Worm (Caenorhabditis elegans) whole organism, mixed stage, embryonic: ENCODE data around the gene F55C5.17.

Experiments
- ceh-83 ChIP-seq: fragments of 200-800 bp; sonication (Bioruptor generic); optimal IDR thresholded peaks from 2 replicates; lab custom pipeline; 2018; ENCODE audit warnings: mild to moderate bottlenecking, missing genetic modification characterization, missing compliant biosample characterization
- cnd-1 ChIP-seq: fragments of 200-800 bp; sonication (Bioruptor generic); optimal IDR thresholded peaks from 2 replicates; lab custom pipeline; 2018; ENCODE audit warnings: mild to moderate bottlenecking, missing genetic modification characterization, missing compliant biosample characterization
- lsy-2 ChIP-seq: fragments of 150-350 bp; optimal IDR thresholded peaks from 2 replicates; lab custom pipeline; 2014; ENCODE audit warnings: missing biosample characterization, missing genetic modification characterization
- nhr-76 ChIP-seq: sonication (generic microtip); optimal IDR thresholded peaks from 2 replicates; lab custom pipeline; 2017; ENCODE audit warnings: missing biosample characterization, missing genetic modification characterization
- unc-120 ChIP-seq: sonication (generic microtip); optimal IDR thresholded peaks from 2 replicates; lab custom pipeline; 2017; ENCODE audit warnings: missing genetic modification characterization, missing compliant biosample characterization; ENCODE audit not compliant: poor library complexity, severe bottlenecking
- unc-62 ChIP-seq: fragments of 150-350 bp; optimal IDR thresholded peaks from 2 replicates; lab custom pipeline; 2014; ENCODE audit warnings: missing biosample characterization, missing genetic modification reagents, missing genetic modification characterization

DNA sequence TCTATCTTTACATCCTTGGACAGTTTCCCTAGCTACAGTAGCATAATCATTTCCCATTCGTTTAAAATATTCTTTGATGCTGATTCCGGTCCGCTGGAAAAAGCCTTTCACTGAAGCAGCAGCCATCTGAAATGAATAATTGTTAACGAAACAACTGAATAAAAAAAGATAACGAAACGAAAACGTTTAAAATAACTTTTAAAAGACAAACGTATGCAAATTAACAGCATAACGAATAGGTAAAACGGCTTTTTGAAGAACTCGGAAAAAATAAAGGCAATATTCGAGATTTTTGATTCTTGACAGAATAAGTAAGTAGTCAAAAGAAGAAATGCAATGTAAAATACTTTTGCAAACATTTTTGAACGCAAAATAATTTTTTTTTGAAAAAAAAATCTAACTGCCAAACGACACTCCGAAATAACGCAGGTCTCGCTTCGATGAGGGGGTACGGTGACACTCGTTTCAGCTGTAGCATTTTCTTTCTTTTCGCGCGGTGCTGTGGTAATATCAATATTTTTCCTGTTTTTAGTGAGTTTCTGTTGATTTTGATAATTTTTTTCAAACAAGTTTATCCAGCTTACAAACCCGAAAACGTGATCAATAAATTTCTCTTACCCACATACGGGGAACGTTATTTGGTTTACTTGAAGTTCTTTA lies 15.7 kb downstream of the F55C5.17 start, which contains the start of the genes R04F11.5 and R04F11.2:
- TF ChIP-seq unc-62 (GFP tag; lab: Kevin White, UChicago), result peak; percentile 31
- TF ChIP-seq ceh-83 (GFP tag; lab: Kevin White, UChicago), result no peak
- TF ChIP-seq lsy-2 (tag; lab: Kevin White, UChicago), result peak; percentile 98
- no peak for TF ChIP-seq cnd-1 (tag; lab: Kevin White, UChicago)
- TF ChIP-seq unc-120 (tag; lab: Kevin White, UChicago), result no peak
- no peak for TF ChIP-seq nhr-76 (tag; lab: Kevin White, UChicago)
